Fruit fly (Drosophila melanogaster) whole organism, embryonic: ENCODE results near the gene Sgsh.

ENCODE experiments used
- ATbp ChIP-seq: fragments of 200-800 bp; sonication (Bioruptor generic); optimal IDR thresholded peaks from 2 replicates; lab custom pipeline; 2017; ENCODE audit warnings: missing biosample characterization, mild to moderate bottlenecking, missing genetic modification characterization, missing genetic modification reagents
- Awh ChIP-seq: fragments of 200-800 bp; sonication (Bioruptor generic); IDR thresholded peaks from 2 replicates; pipeline ENCODE4, ENCODE4 v1.3.6; 2022; ENCODE audit warnings: missing biosample characterization, missing genetic modification characterization
- BtbVII ChIP-seq: fragments of 200-800 bp; sonication (Bioruptor generic); optimal IDR thresholded peaks from 3 replicates; lab custom pipeline; 2017; ENCODE audit warnings: missing biosample characterization, mild to moderate bottlenecking, missing genetic modification characterization
- CG10209 ChIP-seq: fragments of 200-800 bp; sonication (Bioruptor generic); optimal IDR thresholded peaks from 3 replicates; lab custom pipeline; 2017; ENCODE audit warnings: missing biosample characterization, mild to moderate bottlenecking, missing genetic modification characterization, missing genetic modification reagents
- CG10543 ChIP-seq: fragments of 200-800 bp; sonication (Bioruptor generic); optimal IDR thresholded peaks from 3 replicates; lab custom pipeline; 2017; ENCODE audit warnings: missing biosample characterization, mild to moderate bottlenecking, missing genetic modification characterization, moderate library complexity
- CG11504 ChIP-seq: fragments of 200-800 bp; sonication (Bioruptor generic); optimal IDR thresholded peaks from 3 replicates; lab custom pipeline; 2019; ENCODE audit warnings: missing biosample characterization, mild to moderate bottlenecking, missing genetic modification characterization, moderate library complexity
- CG11695 ChIP-seq: fragments of 200-800 bp; sonication (Bioruptor generic); IDR thresholded peaks from 3 replicates; pipeline ENCODE4 v1.3.6; 2022; ENCODE audit warnings: missing biosample characterization, missing genetic modification characterization
- CG11696 ChIP-seq: fragments of 200-800 bp; sonication (Bioruptor generic); IDR thresholded peaks from 2 replicates; pipeline ENCODE4 v1.3.6; 2022; ENCODE audit warnings: missing biosample characterization, missing genetic modification characterization
- CG12391 ChIP-seq: fragments of 200-800 bp; sonication (Bioruptor generic); optimal IDR thresholded peaks from 3 replicates; lab custom pipeline; 2018; ENCODE audit warnings: missing biosample characterization, mild to moderate bottlenecking, missing genetic modification characterization, moderate library complexity
- CG12659 ChIP-seq: fragments of 200-800 bp; sonication (Bioruptor generic); optimal IDR thresholded peaks from 3 replicates; lab custom pipeline; 2017; ENCODE audit warnings: mild to moderate bottlenecking, missing biosample characterization, missing genetic modification reagents, missing genetic modification characterization
- CG14050 ChIP-seq: fragments of 200-800 bp; sonication (Bioruptor generic); IDR thresholded peaks from 3 replicates; pipeline ENCODE4 v1.3.6; 2022; ENCODE audit warnings: missing biosample characterization, missing genetic modification characterization
- CG15269 ChIP-seq: fragments of 200-800 bp; sonication (Bioruptor generic); optimal IDR thresholded peaks from 2 replicates; lab custom pipeline; 2018; ENCODE audit warnings: missing biosample characterization, mild to moderate bottlenecking, missing genetic modification characterization, moderate library complexity
- CG2129 ChIP-seq: fragments of 200-800 bp; sonication (Bioruptor generic); IDR thresholded peaks from 2 replicates; pipeline ENCODE4 v1.3.6; 2022; ENCODE audit warnings: missing biosample characterization, missing genetic modification characterization; ENCODE audit not compliant: partially characterized antibody
- CG3281 ChIP-seq: fragments of 200-800 bp; sonication (Bioruptor generic); optimal IDR thresholded peaks from 3 replicates; lab custom pipeline; 2017; ENCODE audit warnings: missing biosample characterization, mild to moderate bottlenecking, missing genetic modification characterization
- CG34224 ChIP-seq: fragments of 200-800 bp; sonication (Bioruptor generic); IDR thresholded peaks from 3 replicates; pipeline ENCODE4 v1.3.6; 2022; ENCODE audit warnings: missing biosample characterization, missing genetic modification characterization; ENCODE audit not compliant: partially characterized antibody
- CG42726 ChIP-seq: fragments of 200-800 bp; sonication (Bioruptor generic); IDR thresholded peaks from 2 replicates; pipeline ENCODE4 v1.3.6; 2022; ENCODE audit warnings: missing biosample characterization, missing genetic modification characterization; ENCODE audit not compliant: partially characterized antibody
- CG4730 ChIP-seq: fragments of 200-800 bp; sonication (Bioruptor generic); IDR thresholded peaks from 2 replicates; pipeline ENCODE4 v1.3.6; 2022; ENCODE audit warnings: missing biosample characterization, missing genetic modification characterization
- CG6765 ChIP-seq: fragments of 200-800 bp; sonication (Bioruptor generic); optimal IDR thresholded peaks from 3 replicates; lab custom pipeline; 2017; ENCODE audit warnings: missing biosample characterization, mild to moderate bottlenecking, missing genetic modification characterization
- CG9727 ChIP-seq: fragments of 200-800 bp; sonication (Bioruptor generic); optimal IDR thresholded peaks from 3 replicates; lab custom pipeline; 2017; ENCODE audit warnings: missing biosample characterization, mild to moderate bottlenecking, missing genetic modification characterization
- CG9797 ChIP-seq: fragments of 200-800 bp; sonication (Bioruptor generic); optimal IDR thresholded peaks from 3 replicates; lab custom pipeline; 2018; ENCODE audit warnings: missing biosample characterization, mild to moderate bottlenecking, missing genetic modification characterization
- Camta ChIP-seq: fragments of 200-800 bp; sonication (Bioruptor generic); optimal IDR thresholded peaks from 2 replicates; lab custom pipeline; 2016; ENCODE audit warnings: missing biosample characterization, missing genetic modification characterization
- D19A ChIP-seq: fragments of 200-800 bp; optimal IDR thresholded peaks from 3 replicates; lab custom pipeline; 2019; ENCODE audit warnings: missing biosample characterization, mild to moderate bottlenecking, missing genetic modification characterization, moderate library complexity
- Dbx ChIP-seq: fragments of 200-800 bp; sonication (Bioruptor generic); IDR thresholded peaks from 3 replicates; pipeline ENCODE4 v1.3.6; 2022; ENCODE audit warnings: missing biosample characterization, missing genetic modification characterization
- Deaf1 ChIP-seq: fragments of 200-800 bp; optimal IDR thresholded peaks from 3 replicates; lab custom pipeline; 2019; ENCODE audit warnings: missing biosample characterization, mild to moderate bottlenecking, missing genetic modification characterization, moderate library complexity
- Dip2 ChIP-seq: fragments of 200-800 bp; sonication (Bioruptor generic); IDR thresholded peaks from 2 replicates; pipeline ENCODE4 v1.3.6; 2022; ENCODE audit warnings: missing biosample characterization, missing genetic modification characterization
- Ets65A ChIP-seq: fragments of 200-800 bp; sonication (Bioruptor generic); peaks from one replicate; lab custom pipeline; 2016; ENCODE audit warnings: missing biosample characterization, missing genetic modification characterization
- Fer1 ChIP-seq: fragments of 200-800 bp; sonication (Bioruptor generic); optimal IDR thresholded peaks from 2 replicates; lab custom pipeline; 2017; ENCODE audit warnings: missing biosample characterization, mild to moderate bottlenecking, missing genetic modification characterization
- Hand ChIP-seq: fragments of 200-800 bp; sonication (Bioruptor generic); optimal IDR thresholded peaks from 2 replicates; lab custom pipeline; 2017; ENCODE audit warnings: mild to moderate bottlenecking, missing biosample characterization, missing genetic modification reagents, missing genetic modification characterization
- HmgZ ChIP-seq: fragments of 200-800 bp; sonication (Bioruptor generic); optimal IDR thresholded peaks from 2 replicates; lab custom pipeline; 2018; ENCODE audit warnings: missing biosample characterization, mild to moderate bottlenecking, missing genetic modification characterization
- Meics ChIP-seq: fragments of 200-800 bp; sonication (Bioruptor generic); optimal IDR thresholded peaks from 2 replicates; lab custom pipeline; 2017; ENCODE audit warnings: missing biosample characterization, mild to moderate bottlenecking, missing genetic modification characterization
- NK7.1 ChIP-seq: fragments of 200-800 bp; sonication (Bioruptor generic); optimal IDR thresholded peaks from 3 replicates; lab custom pipeline; 2016; ENCODE audit warnings: missing biosample characterization, missing genetic modification characterization
- Oli ChIP-seq: fragments of 200-800 bp; sonication (Bioruptor generic); optimal IDR thresholded peaks from 2 replicates; lab custom pipeline; 2018; ENCODE audit warnings: missing biosample characterization, mild to moderate bottlenecking, missing genetic modification characterization, moderate library complexity
- PHDP ChIP-seq: fragments of 200-800 bp; sonication (Bioruptor generic); optimal IDR thresholded peaks from 3 replicates; lab custom pipeline; 2018; ENCODE audit warnings: missing biosample characterization, mild to moderate bottlenecking, missing genetic modification characterization, moderate library complexity
- Poxn ChIP-seq: fragments of 200-800 bp; sonication (Bioruptor generic); IDR thresholded peaks from 2 replicates; pipeline ENCODE4 v1.3.6; 2022; ENCODE audit warnings: missing biosample characterization, missing genetic modification characterization
- ase ChIP-seq: fragments of 200-800 bp; sonication (Bioruptor generic); IDR thresholded peaks from 3 replicates; pipeline ENCODE4 v1.3.6; 2022; ENCODE audit warnings: missing biosample characterization, missing genetic modification characterization
- dmrt99B ChIP-seq: fragments of 200-800 bp; sonication (Bioruptor generic); optimal IDR thresholded peaks from 2 replicates; lab custom pipeline; 2018; ENCODE audit warnings: missing biosample characterization, mild to moderate bottlenecking, missing genetic modification characterization, moderate library complexity
- exex ChIP-seq: fragments of 200-800 bp; sonication (Bioruptor generic); optimal IDR thresholded peaks from 4 replicates; lab custom pipeline; 2018; ENCODE audit warnings: missing biosample characterization, mild to moderate bottlenecking, missing genetic modification characterization, moderate library complexity
- fd96Cb ChIP-seq: fragments of 200-800 bp; sonication (Bioruptor generic); optimal IDR thresholded peaks from 2 replicates; lab custom pipeline; 2018; ENCODE audit warnings: missing biosample characterization, mild to moderate bottlenecking, missing genetic modification characterization, moderate library complexity
- gcm ChIP-seq: fragments of 200-800 bp; sonication (Bioruptor generic); optimal IDR thresholded peaks from 2 replicates; lab custom pipeline; 2019; ENCODE audit warnings: missing biosample characterization, mild to moderate bottlenecking, missing genetic modification characterization, moderate library complexity
- gem ChIP-seq: fragments of 200-800 bp; sonication (Bioruptor generic); optimal IDR thresholded peaks from 2 replicates; lab custom pipeline; 2019; ENCODE audit warnings: missing biosample characterization, mild to moderate bottlenecking, missing genetic modification characterization, moderate library complexity
- luna ChIP-seq: fragments of 200-800 bp; sonication (Bioruptor generic); optimal IDR thresholded peaks from 2 replicates; lab custom pipeline; 2016; ENCODE audit warnings: missing biosample characterization, missing genetic modification characterization
- maf-S ChIP-seq: fragments of 200-800 bp; sonication (Bioruptor generic); optimal IDR thresholded peaks from 2 replicates; lab custom pipeline; 2016; ENCODE audit warnings: missing biosample characterization, missing genetic modification characterization
- nerfin-2 ChIP-seq: fragments of 200-800 bp; sonication (Bioruptor generic); IDR thresholded peaks from 2 replicates; pipeline ENCODE4 v1.3.6; 2022; ENCODE audit warnings: missing biosample characterization, missing genetic modification characterization; ENCODE audit not compliant: partially characterized antibody
- pan ChIP-seq, 4 experiments: fragments of >200 bp in 3 of 4; fragments of 200-800 bp in 1 of 4; sonication (Bioruptor generic) in 1 of 4; optimal IDR thresholded peaks in 3 of 4; IDR thresholded peaks in 1 of 4; 2 replicates each; pipeline versions ENCODE4 v1.3.6 to Lab custom; 2017 to 2022; ENCODE audit warnings: missing biosample characterization in 2 of 4, missing genetic modification characterization in 2 of 4, mixed read lengths in 1 of 4
- pzg ChIP-seq: fragments of 200-800 bp; sonication (Bioruptor generic); optimal IDR thresholded peaks from 3 replicates; lab custom pipeline; 2018; ENCODE audit warnings: missing biosample characterization, mild to moderate bottlenecking, missing genetic modification characterization, moderate library complexity
- sens ChIP-seq: fragments of 200-800 bp; sonication (Bioruptor generic); peaks from one replicate; lab custom pipeline; 2016; ENCODE audit warnings: missing biosample characterization, missing genetic modification characterization
- sim ChIP-seq: fragments of 200-800 bp; sonication (Bioruptor generic); IDR thresholded peaks from 2 replicates; pipeline ENCODE4 v1.3.6; 2022; ENCODE audit warnings: missing biosample characterization, missing genetic modification characterization
- tio ChIP-seq: fragments of 200-800 bp; sonication (Bioruptor generic); optimal IDR thresholded peaks from 2 replicates; lab custom pipeline; 2017; ENCODE audit warnings: missing biosample characterization, missing genetic modification characterization, inconsistent platforms
- unpg ChIP-seq: fragments of 200-800 bp; sonication (Bioruptor generic); optimal IDR thresholded peaks from 3 replicates; lab custom pipeline; 2018; ENCODE audit warnings: missing biosample characterization, mild to moderate bottlenecking, missing genetic modification characterization, moderate library complexity
- zen2 ChIP-seq: fragments of 200-800 bp; sonication (Bioruptor generic); IDR thresholded peaks from 3 replicates; pipeline ENCODE4 v1.3.6; 2022; ENCODE audit warnings: missing biosample characterization, missing genetic modification characterization; ENCODE audit not compliant: partially characterized antibody

Sgsh gene

DNA sequence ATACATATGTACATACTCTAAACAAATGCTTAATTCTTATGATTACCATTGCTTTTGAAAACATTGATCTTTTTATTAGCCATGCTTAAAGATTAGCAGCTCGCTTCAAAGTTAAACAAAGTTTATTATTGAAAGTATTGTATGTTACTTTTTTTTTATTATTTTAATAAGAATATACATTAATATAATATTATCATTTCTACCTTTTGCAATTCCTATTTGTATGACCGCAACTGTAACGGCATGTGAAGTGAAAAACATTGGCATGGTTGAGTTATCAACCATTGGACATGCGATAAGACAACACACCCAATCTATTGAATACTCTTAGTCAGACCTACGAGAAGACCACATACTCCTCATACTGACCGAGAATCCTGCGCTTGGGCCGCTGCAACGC lies 1.8 kb downstream of the Sgsh start (continued):
- TF ChIP-seq CG10209 (GFP tag; lab: Kevin White, UChicago) (peak; percentile 16), D19A (peak; percentile 41), zen2 (no peak), BtbVII (GFP tag; lab: Kevin White, UChicago) (peak; percentile 10), fd96Cb (no peak), CG9727 (GFP tag; lab: Kevin White, UChicago) (peak; percentile 3), CG42726 (GFP tag; lab: Robert Waterston, UW) (no peak), dmrt99B (tag; lab: Kevin White, UChicago) (peak; percentile 19), ATbp (GFP tag; lab: Kevin White, UChicago) (no peak), ase (GFP tag; lab: Robert Waterston, UW) (no peak), CG11696 (GFP tag; lab: Robert Waterston, UW) (peak; percentile 92), Dbx (no peak), pan (optimal IDR thresholded peaks at IDR 0.05; lab: Kevin White, UChicago) (no peak), pan (GFP tag; optimal IDR thresholded peaks at IDR 0.05 in 1 of 2, IDR thresholded peaks at IDR 0.05 in 1 of 2) (peak in 1 of 2 experiments; percentile 7), Meics (GFP tag; lab: Kevin White, UChicago) (peak; percentile 40), CG15269 (tag; lab: Kevin White, UChicago) (peak; percentile 55), CG9797 (GFP tag; lab: Kevin White, UChicago) (no peak), Dip2 (GFP tag; lab: Robert Waterston, UW) (no peak), luna (GFP tag; lab: Kevin White, UChicago) (no peak), PHDP (peak; percentile 46), maf-S (GFP tag; lab: Kevin White, UChicago) (no peak), Ets65A (GFP tag; lab: Kevin White, UChicago) (peak; percentile 44), Camta (GFP tag; lab: Kevin White, UChicago) (no peak), Fer1 (GFP tag; lab: Kevin White, UChicago) (peak; percentile 30), Hand (peak; percentile 49), sim (no peak), CG14050 (GFP tag; lab: Robert Waterston, UW) (0 out of 3 replicates have a peak, but pooled peaks have one; percentile 20), CG10543 (GFP tag; lab: Kevin White, UChicago) (no peak), CG11695 (GFP tag; lab: Robert Waterston, UW) (0 out of 3 replicates have a peak, but pooled peaks have one; percentile 33), NK7.1 (GFP tag; lab: Kevin White, UChicago) (no peak), Deaf1 (tag; lab: Kevin White, UChicago) (no peak), Awh (no peak), CG12659 (peak; percentile 1), nerfin-2 (GFP tag; lab: Robert Waterston, UW) (no peak), Poxn (GFP tag; lab: Robert Waterston, UW) (no peak), CG34224 (GFP tag; lab: Robert Waterston, UW) (no peak), exex (tag; lab: Kevin White, UChicago) (peak; percentile 63), tio (no peak), CG12391 (tag; lab: Kevin White, UChicago) (peak; percentile 16), Oli (tag; lab: Kevin White, UChicago) (peak; percentile 16), CG4730 (no peak), gcm (GFP tag; lab: Kevin White, UChicago) (no peak), CG2129 (no peak), unpg (GFP tag; lab: Kevin White, UChicago) (peak; percentile 39), CG3281 (GFP tag; lab: Kevin White, UChicago) (peak; percentile 37), CG6765 (GFP tag; lab: Kevin White, UChicago) (no peak), sens (peak; percentile 46), gem (tag; lab: Kevin White, UChicago) (peak; percentile 56), CG11504 (tag; lab: Kevin White, UChicago) (peak; percentile 3), pzg (GFP tag; lab: Kevin White, UChicago) (no peak), HmgZ (peak; percentile 9)
